Worm (Caenorhabditis elegans) whole organism, L2 larva: Measurements from ENCODE around the gene F23H11.5.

Source experiments
- lin-39 ChIP-seq: fragments of 150-350 bp; optimal IDR thresholded peaks from 2 replicates; lab custom pipeline; 2014; ENCODE audit warnings: missing biosample characterization, missing genetic modification reagents, missing genetic modification characterization
- nhr-10 ChIP-seq: sonication (generic microtip); optimal IDR thresholded peaks from 2 replicates; lab custom pipeline; 2017; ENCODE audit warnings: missing biosample characterization, missing genetic modification characterization
- nhr-6 ChIP-seq: fragments of 150-350 bp; optimal IDR thresholded peaks from 2 replicates; lab custom pipeline; 2014; ENCODE audit warnings: missing biosample characterization, missing genetic modification characterization
- sma-9 ChIP-seq, 2 experiments: fragments of 150-350 bp in 1 of 2; sonication (generic microtip) in 1 of 2; optimal IDR thresholded peaks; 2 replicates each; lab custom pipeline; 2014 to 2016; ENCODE audit warnings: missing genetic modification characterization in 2 of 2, mild to moderate bottlenecking in 1 of 2, missing biosample characterization in 1 of 2, missing compliant biosample characterization in 1 of 2, missing genetic modification reagents in 1 of 2, moderate library complexity in 1 of 2
- snpc-4 ChIP-seq: fragments of 150-350 bp; optimal IDR thresholded peaks from 2 replicates; lab custom pipeline; 2014; ENCODE audit warnings: missing biosample characterization, missing genetic modification characterization
- ztf-11 ChIP-seq: sonication (generic microtip); optimal IDR thresholded peaks from 2 replicates; lab custom pipeline; 2017; ENCODE audit warnings: missing biosample characterization, missing genetic modification characterization

ce11 chrIII:919322-919721, 8.9 kb upstream of the F23H11.5 start, which contains the start of gene F23H11.7:
- TF ChIP-seq sma-9 (GFP tag; optimal IDR thresholded peaks at IDR 0.05; lab: Kevin White, UChicago) (no peak), sma-9 (tag; optimal IDR thresholded peaks at IDR 0.05; lab: Kevin White, UChicago) (no peak), lin-39 (no peak), snpc-4 (no peak), ztf-11 (tag; lab: Kevin White, UChicago) (no peak), nhr-10 (tag; lab: Kevin White, UChicago) (no peak), nhr-6 (tag; lab: Kevin White, UChicago) (no peak)
